Fruit fly (Drosophila melanogaster) whole organism, wandering third instar larva: ENCODE data around the gene CG15005.
A peak's percentile ranks its signal among the peaks of the same experiment; 100 is the strongest.

ENCODE experiments used
- Abd-B ChIP-seq: fragments of >200 bp; optimal IDR thresholded peaks from 2 replicates; lab custom pipeline; 2017; ENCODE audit warnings: missing biosample characterization, missing genetic modification characterization
- CG32264 ChIP-seq: fragments of 200-800 bp; sonication (Bioruptor generic); optimal IDR thresholded peaks from 2 replicates; lab custom pipeline; 2016; ENCODE audit warnings: missing biosample characterization, missing genetic modification characterization
- CG9705 ChIP-seq: fragments of 200-800 bp; sonication (Bioruptor generic); optimal IDR thresholded peaks from 2 replicates; lab custom pipeline; 2018; ENCODE audit warnings: missing biosample characterization, mild to moderate bottlenecking, missing genetic modification characterization
- CrebA ChIP-seq: fragments of 200-800 bp; sonication (Bioruptor generic); optimal IDR thresholded peaks from 2 replicates; lab custom pipeline; 2016; ENCODE audit warnings: missing biosample characterization, mild to moderate bottlenecking, missing genetic modification characterization, borderline replicate concordance
- Dfd ChIP-seq: fragments of >200 bp; optimal IDR thresholded peaks from 2 replicates; lab custom pipeline; 2017; ENCODE audit warnings: missing biosample characterization, missing genetic modification characterization
- Dif ChIP-seq: fragments of 200-275, 200-300 bp; sonication (Bioruptor generic); optimal IDR thresholded peaks from 2 replicates; lab custom pipeline; 2018; ENCODE audit warnings: missing biosample characterization, missing genetic modification characterization; ENCODE audit not compliant: partially characterized antibody
- GATAd ChIP-seq: sonication (Bioruptor generic); optimal IDR thresholded peaks from 2 replicates; lab custom pipeline; 2016; ENCODE audit warnings: missing biosample characterization, missing genetic modification characterization
- HLH106 ChIP-seq: fragments of 200-800 bp; optimal IDR thresholded peaks from 3 replicates; lab custom pipeline; 2019; ENCODE audit warnings: missing biosample characterization, mild to moderate bottlenecking, missing genetic modification characterization, moderate library complexity
- Hnf4 ChIP-seq: fragments of 200-800 bp; sonication (Bioruptor generic); optimal IDR thresholded peaks from 2 replicates; lab custom pipeline; 2016; ENCODE audit warnings: missing biosample characterization, mild to moderate bottlenecking, missing genetic modification characterization
- Hr78 ChIP-seq: fragments of >200 bp; optimal IDR thresholded peaks from 2 replicates; lab custom pipeline; 2017; ENCODE audit warnings: missing biosample characterization, missing genetic modification characterization
- Hr83 ChIP-seq: fragments of 200-300 bp; sonication (Bioruptor generic); optimal IDR thresholded peaks from 2 replicates; lab custom pipeline; 2016; ENCODE audit warnings: missing biosample characterization, mild to moderate bottlenecking, missing genetic modification characterization, moderate library complexity; ENCODE audit not compliant: poor library complexity, severe bottlenecking
- Jra ChIP-seq: sonication (Bioruptor generic); optimal IDR thresholded peaks from 2 replicates; lab custom pipeline; 2016; ENCODE audit warnings: missing biosample characterization, missing genetic modification characterization
- Mio ChIP-seq: sonication (Bioruptor generic); optimal IDR thresholded peaks from 2 replicates; lab custom pipeline; 2016; ENCODE audit warnings: missing biosample characterization, missing genetic modification characterization
- Myc ChIP-seq: fragments of >200 bp; optimal IDR thresholded peaks from 2 replicates; lab custom pipeline; 2017
- N ChIP-seq: fragments of >200 bp; optimal IDR thresholded peaks from 2 replicates; lab custom pipeline; 2018; ENCODE audit warnings: missing biosample characterization, missing external identifiers, missing genetic modification characterization
- OdsH ChIP-seq: fragments of 200-800 bp; sonication (Bioruptor generic); optimal IDR thresholded peaks from 2 replicates; lab custom pipeline; 2016; ENCODE audit warnings: missing biosample characterization, mild to moderate bottlenecking, missing genetic modification characterization
- Rel ChIP-seq, 2 experiments: fragments of 200-800 bp; sonication (Bioruptor generic) in 1 of 2; optimal IDR thresholded peaks; 2 replicates in 1 of 2; 3 replicates in 1 of 2; lab custom pipeline; 2016 to 2019; ENCODE audit warnings: mild to moderate bottlenecking in 2 of 2, missing biosample characterization in 2 of 2, missing genetic modification characterization in 2 of 2, moderate library complexity in 1 of 2
- Sp1 ChIP-seq: fragments of 200-800 bp; sonication (Bioruptor generic); optimal IDR thresholded peaks from 3 replicates; lab custom pipeline; 2019; ENCODE audit warnings: missing biosample characterization, mild to moderate bottlenecking, missing genetic modification characterization, moderate library complexity
- Vsx2 ChIP-seq: fragments of 200-300, 225-300 bp; sonication (Bioruptor generic); optimal IDR thresholded peaks from 2 replicates; lab custom pipeline; 2018; ENCODE audit warnings: missing biosample characterization, missing genetic modification characterization; ENCODE audit not compliant: partially characterized antibody
- br ChIP-seq: fragments of 200-800 bp; sonication (Bioruptor generic); optimal IDR thresholded peaks from 2 replicates; lab custom pipeline; 2016; ENCODE audit warnings: missing biosample characterization, missing genetic modification characterization
- brk ChIP-seq: fragments of 200-800 bp; sonication (Bioruptor generic); optimal IDR thresholded peaks from 2 replicates; lab custom pipeline; 2016; ENCODE audit warnings: missing biosample characterization, mild to moderate bottlenecking, missing genetic modification characterization
- dl ChIP-seq, 2 experiments: fragments of 175-275, 200-275 bp in 1 of 2; fragments of 200-275 bp in 1 of 2; sonication (Bioruptor generic); optimal IDR thresholded peaks; lab custom pipeline; 2018; ENCODE audit warnings: mild to moderate bottlenecking in 2 of 2, missing biosample characterization in 2 of 2, missing genetic modification characterization in 2 of 2, moderate library complexity in 2 of 2; ENCODE audit not compliant: partially characterized antibody in 2 of 2, insufficient read depth in 1 of 2
- dmrt93B ChIP-seq: fragments of 200-800 bp; sonication (Bioruptor generic); optimal IDR thresholded peaks from 2 replicates; lab custom pipeline; 2018; ENCODE audit warnings: missing biosample characterization, mild to moderate bottlenecking, missing genetic modification characterization
- dsf ChIP-seq: sonication (Bioruptor generic); optimal IDR thresholded peaks from 2 replicates; lab custom pipeline; 2016; ENCODE audit warnings: missing biosample characterization, missing genetic modification characterization, borderline replicate concordance
- ey ChIP-seq: fragments of 200-800 bp; sonication (Bioruptor generic); optimal IDR thresholded peaks from 2 replicates; lab custom pipeline; 2016; ENCODE audit warnings: missing biosample characterization, missing genetic modification characterization
- foxo ChIP-seq, 2 experiments: fragments of 200-800 bp; sonication (Bioruptor generic); optimal IDR thresholded peaks; 2 replicates in 1 of 2; 3 replicates in 1 of 2; lab custom pipeline; 2016 to 2017; ENCODE audit warnings: missing biosample characterization in 2 of 2, missing genetic modification characterization in 2 of 2
- fru ChIP-seq: fragments of 200-800 bp; sonication (Bioruptor generic); optimal IDR thresholded peaks from 3 replicates; lab custom pipeline; 2016; ENCODE audit warnings: missing biosample characterization, mild to moderate bottlenecking, missing genetic modification characterization
- h ChIP-seq: fragments of 200-800 bp; sonication (Bioruptor generic); optimal IDR thresholded peaks from 3 replicates; lab custom pipeline; 2016; ENCODE audit warnings: missing biosample characterization, mild to moderate bottlenecking, missing genetic modification characterization
- jim ChIP-seq: fragments of 175-275, 200-325 bp; sonication (Bioruptor generic); optimal IDR thresholded peaks from 2 replicates; lab custom pipeline; 2016; ENCODE audit warnings: missing biosample characterization, mild to moderate bottlenecking, missing genetic modification characterization
- lola ChIP-seq: fragments of >200 bp; optimal IDR thresholded peaks from 2 replicates; lab custom pipeline; 2017; ENCODE audit warnings: missing biosample characterization, missing genetic modification characterization
- pan ChIP-seq: fragments of >200 bp; optimal IDR thresholded peaks from 2 replicates; lab custom pipeline; 2017
- psq ChIP-seq: fragments of 200-800 bp; sonication (Bioruptor generic); optimal IDR thresholded peaks from 3 replicates; lab custom pipeline; 2017; ENCODE audit warnings: missing biosample characterization, mild to moderate bottlenecking, missing genetic modification characterization, moderate library complexity
- rgr ChIP-seq: fragments of 200-800 bp; sonication (Bioruptor generic); optimal IDR thresholded peaks from 3 replicates; lab custom pipeline; 2016; ENCODE audit warnings: missing biosample characterization, mild to moderate bottlenecking, missing genetic modification characterization
- sage ChIP-seq: fragments of 200-800 bp; sonication (Bioruptor generic); optimal IDR thresholded peaks from 2 replicates; lab custom pipeline; 2016; ENCODE audit warnings: missing biosample characterization, mild to moderate bottlenecking, missing genetic modification characterization
- sv ChIP-seq: fragments of 200-800 bp; sonication (Bioruptor generic); optimal IDR thresholded peaks from 3 replicates; lab custom pipeline; 2016; ENCODE audit warnings: missing biosample characterization, missing genetic modification characterization
- tai ChIP-seq: sonication (Bioruptor generic); optimal IDR thresholded peaks from 2 replicates; lab custom pipeline; 2016; ENCODE audit warnings: missing biosample characterization, missing genetic modification characterization
- usp ChIP-seq: fragments of >200 bp; optimal IDR thresholded peaks from 2 replicates; lab custom pipeline; 2017; ENCODE audit warnings: missing biosample characterization, missing genetic modification characterization
- woc ChIP-seq: sonication (Bioruptor generic); optimal IDR thresholded peaks from 2 replicates; lab custom pipeline; 2016; ENCODE audit warnings: missing biosample characterization, mild to moderate bottlenecking, missing genetic modification characterization

CG15005 gene

DNA sequence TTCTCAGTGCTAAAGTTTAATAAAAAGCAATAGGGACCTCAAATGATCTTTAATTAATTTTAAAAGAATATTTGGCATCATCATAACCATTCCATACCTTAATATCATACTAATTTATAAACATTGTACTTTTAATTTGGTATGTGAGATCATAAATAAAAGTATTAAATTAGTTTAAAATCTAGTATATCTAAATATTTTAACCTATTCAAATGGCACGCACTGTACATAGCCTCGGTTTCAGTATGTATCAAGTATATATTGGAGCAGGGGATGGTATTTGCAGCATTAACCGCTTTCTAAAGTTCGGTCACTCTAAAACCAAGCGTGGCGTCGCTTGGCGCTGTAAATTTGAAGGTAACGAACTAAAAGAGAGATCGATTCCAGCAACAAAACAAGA is 38.3 kb upstream of the CG15005 start, which contains the start of gene pav:
pav (plus strand) TSS at position 307 of the 400 bp plus-strand sequence.
- TF ChIP-seq HLH106 (tag; lab: Kevin White, UChicago) (no peak), Vsx2 (GFP tag; lab: Kevin White, UChicago) (no peak), foxo (GFP tag; optimal IDR thresholded peaks at IDR 0.05; lab: Kevin White, UChicago) (no peak), OdsH (GFP tag; lab: Kevin White, UChicago) (peak; percentile 1), CrebA (GFP tag; lab: Kevin White, UChicago) (no peak), Dfd (GFP tag; lab: Kevin White, UChicago) (no peak)
- TF ChIP-seq, all 38 proteins: peak for 1

DNA sequence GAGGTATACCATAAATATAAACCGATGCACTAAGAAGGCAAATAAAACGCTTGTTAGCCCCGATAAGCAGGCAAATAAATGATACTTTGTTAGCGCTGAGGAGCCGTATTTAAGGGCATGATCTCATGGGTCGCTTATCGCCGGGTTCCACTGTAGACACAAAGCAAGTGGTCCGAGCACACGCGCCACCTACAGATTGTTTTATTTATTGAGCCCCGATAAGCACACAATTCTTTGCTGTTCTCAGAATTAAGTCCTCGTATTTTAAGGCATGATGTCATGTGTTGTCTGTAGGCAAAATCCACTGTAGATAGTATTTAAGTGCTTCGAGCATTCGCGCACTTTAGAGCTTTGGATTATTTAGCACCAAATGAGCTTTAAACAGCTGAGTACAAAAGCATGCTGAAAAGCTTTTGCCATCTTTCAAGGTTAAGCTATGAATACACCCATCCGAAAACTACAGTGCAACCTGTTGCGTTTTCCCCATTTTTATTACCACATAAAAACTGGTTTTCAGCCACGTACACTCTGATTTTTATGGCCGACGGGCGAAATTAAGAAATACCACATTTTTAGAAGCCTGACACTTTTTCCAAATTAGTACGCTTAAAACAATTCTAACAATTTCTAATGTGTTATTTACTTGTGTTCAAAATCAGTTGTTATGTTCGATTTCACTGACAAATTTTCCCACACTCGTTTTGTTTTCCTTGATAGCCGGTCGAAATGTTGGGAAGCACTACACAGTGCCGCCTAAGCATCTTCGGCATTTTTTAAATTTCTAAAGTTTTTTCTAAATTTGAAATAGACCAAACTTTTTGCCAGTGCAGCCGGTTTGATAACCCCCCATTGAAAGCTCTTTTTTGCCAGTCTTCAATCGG is 35.5 kb upstream of the CG15005 start, which contains the start of gene Sqor:
Sqor (plus strand) TSS at position 732 of the 881 bp plus-strand sequence.
- TF ChIP-seq Jra (GFP tag; lab: Kevin White, UChicago) (peak; percentile 80), GATAd (GFP tag; lab: Kevin White, UChicago) (peak; percentile 36), Sp1 (peak; percentile 98), HLH106 (tag; lab: Kevin White, UChicago) (peak; percentile 95), Dfd (GFP tag; lab: Kevin White, UChicago) (no peak), h (GFP tag; lab: Kevin White, UChicago) (peak; percentile 93), CrebA (GFP tag; lab: Kevin White, UChicago) (no peak), brk (GFP tag; lab: Kevin White, UChicago) (peak; percentile 37), Rel (GFP tag; optimal IDR thresholded peaks at IDR 0.05; lab: Kevin White, UChicago) (peak; percentile 67), Rel (tag; optimal IDR thresholded peaks at IDR 0.05; lab: Kevin White, UChicago) (peak; percentile 77), dl (GFP tag; optimal IDR thresholded peaks at IDR 0.05; lab: Kevin White, UChicago; ENCODE audit: insufficient read depth in 1 of 2, partially characterized antibody in 2 of 2) (no peak), Abd-B (GFP tag; lab: Kevin White, UChicago) (no peak), OdsH (GFP tag; lab: Kevin White, UChicago) (peak; percentile 93), fru (peak; percentile 95), rgr (GFP tag; lab: Kevin White, UChicago) (peak; percentile 95), usp (GFP tag; lab: Kevin White, UChicago) (peak; percentile 44), Mio (peak; percentile 55), CG9705 (GFP tag; lab: Kevin White, UChicago) (peak; percentile 92), jim (GFP tag; lab: Kevin White, UChicago) (no peak), N (GFP tag; lab: Kevin White, UChicago) (peak; percentile 62), tai (GFP tag; lab: Kevin White, UChicago) (no peak), pan (lab: Kevin White, UChicago) (no peak), woc (peak; percentile 96), Dif (GFP tag; lab: Kevin White, UChicago) (no peak), Vsx2 (GFP tag; lab: Kevin White, UChicago) (no peak), ey (peak; percentile 93), Hr78 (GFP tag; lab: Kevin White, UChicago) (peak; percentile 30), foxo (GFP tag; optimal IDR thresholded peaks at IDR 0.05; lab: Kevin White, UChicago) (peak; percentile 64 to 92), psq (GFP tag; lab: Kevin White, UChicago) (peak; percentile 86), br (GFP tag; lab: Kevin White, UChicago) (peak; percentile 94), CG32264 (peak; percentile 88), dmrt93B (GFP tag; lab: Kevin White, UChicago) (peak; percentile 92), sv (GFP tag; lab: Kevin White, UChicago) (peak; percentile 86), Hr83 (GFP tag; lab: Kevin White, UChicago) (peak; percentile 17), sage (GFP tag; lab: Kevin White, UChicago) (peak; percentile 50), Myc (lab: Kevin White, UChicago) (peak; percentile 64), dsf (peak; percentile 68), Hnf4 (GFP tag; lab: Kevin White, UChicago) (peak; percentile 82), lola (GFP tag; lab: Kevin White, UChicago) (no peak)
